Fruit fly (Drosophila melanogaster): Measurements from ENCODE around the gene CG5039.

Gene CG5039

DNA sequence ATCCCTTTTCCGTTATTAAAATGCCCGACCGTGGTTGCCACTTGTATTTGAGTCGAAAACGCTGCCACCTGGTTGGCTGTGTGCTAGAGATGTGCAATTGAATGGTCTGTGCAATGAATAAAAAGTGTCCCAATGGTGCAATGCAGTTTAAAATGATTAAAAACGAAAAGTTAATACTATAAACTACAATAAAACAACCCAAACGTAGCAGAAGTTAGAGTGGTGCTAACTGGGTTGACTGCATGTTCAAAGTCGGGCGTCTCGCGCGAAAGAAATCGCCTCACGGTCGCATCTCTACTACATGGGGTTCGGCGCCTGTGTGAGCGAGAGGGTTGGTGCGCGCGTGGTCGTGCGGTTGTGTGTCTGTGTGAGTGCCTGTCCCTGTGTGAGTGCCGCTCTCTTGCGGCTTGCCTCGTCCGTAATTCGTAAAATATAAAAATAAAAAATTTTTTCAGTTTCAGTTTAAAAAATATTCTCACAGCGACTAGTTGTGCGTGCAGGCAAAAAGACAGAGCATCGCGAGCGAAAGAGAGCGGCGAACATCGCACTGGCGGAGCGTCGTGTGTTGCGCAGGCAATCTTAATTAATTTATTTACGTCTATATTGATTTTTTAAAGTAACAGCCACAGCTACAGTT, 31.5 kb upstream of the CG5039 start (continued):
- TF ChIP-seq CG2875 (GFP tag; optimal IDR thresholded peaks at IDR 0.05) = peak; percentile 79
- TF ChIP-seq CG30431 (GFP tag; optimal IDR thresholded peaks at IDR 0.05) = peak; percentile 89
- TF ChIP-seq Aef1 (GFP tag; IDR thresholded peaks at IDR 0.05) = peak; percentile 90
- peak; percentile 94 for TF ChIP-seq CG8089 (GFP tag; optimal IDR thresholded peaks at IDR 0.05)
- peak; percentile 86 for TF ChIP-seq Sry-β (GFP tag; optimal IDR thresholded peaks at IDR 0.05)
- TF ChIP-seq CG32767 (GFP tag; IDR thresholded peaks at IDR 0.05) = peak; percentile 83
- TF ChIP-seq CG15696 (tag; optimal IDR thresholded peaks at IDR 0.05) = peak; percentile 93
- TF ChIP-seq CG14667 (GFP tag; IDR thresholded peaks at IDR 0.05) = peak; percentile 91
- TF ChIP-seq H2.0 (GFP tag; IDR thresholded peaks at IDR 0.05) = peak; percentile 91
- TF ChIP-seq CG6813 (GFP tag; optimal IDR thresholded peaks at IDR 0.05) = peak; percentile 85
- peak; percentile 73 for TF ChIP-seq jing (GFP tag; optimal IDR thresholded peaks at IDR 0.05)
- peak; percentile 96 for TF ChIP-seq pnt (GFP tag; optimal IDR thresholded peaks at IDR 0.05)
- no peak for TF ChIP-seq D (optimal IDR thresholded peaks at IDR 0.05)
- peak; percentile 86 for TF ChIP-seq D (GFP tag; optimal IDR thresholded peaks at IDR 0.05)
- TF ChIP-seq CG34376 (GFP tag; optimal IDR thresholded peaks at IDR 0.05) = peak; percentile 92
- TF ChIP-seq Ptx1 (GFP tag; IDR thresholded peaks at IDR 0.05) = peak; percentile 93
- TF ChIP-seq CG9727 (GFP tag; optimal IDR thresholded peaks at IDR 0.05) = peak; percentile 92
- TF ChIP-seq NfI (GFP tag; optimal IDR thresholded peaks at IDR 0.05) = peak; percentile 93
- peak; percentile 74 for TF ChIP-seq Kr (GFP tag; optimal IDR thresholded peaks at IDR 0.05)
- TF ChIP-seq tgo (GFP tag; IDR thresholded peaks at IDR 0.05) = peak; percentile 89
- peak; percentile 57 for TF ChIP-seq CG3995 (GFP tag; optimal IDR thresholded peaks at IDR 0.05)
- peak; percentile 86 for TF ChIP-seq Ada2b (GFP tag; IDR thresholded peaks at IDR 0.05)
- TF ChIP-seq jigr1 (GFP tag; IDR thresholded peaks at IDR 0.05) = peak; percentile 83; the same call in 2 of the 3 replicates
- TF ChIP-seq al (GFP tag; IDR thresholded peaks at IDR 0.05) = peak; percentile 91
- TF ChIP-seq h (optimal IDR thresholded peaks at IDR 0.05) = no peak
- TF ChIP-seq HmgZ (tag; optimal IDR thresholded peaks at IDR 0.05) = peak; percentile 97
- peak; percentile 83 for TF ChIP-seq CG8765 (GFP tag; IDR thresholded peaks at IDR 0.05)
- TF ChIP-seq zf30C (GFP tag; optimal IDR thresholded peaks at IDR 0.05) = no peak
- TF ChIP-seq Lhr (GFP tag; optimal IDR thresholded peaks at IDR 0.05) = peak; percentile 93
- peak; percentile 86 for TF ChIP-seq Mrtf (GFP tag; IDR thresholded peaks at IDR 0.05)
- peak; percentile 52 for TF ChIP-seq Ravus (GFP tag; IDR thresholded peaks at IDR 0.05)
- TF ChIP-seq CG6689 (GFP tag; IDR thresholded peaks at IDR 0.05) = peak; percentile 92
- TF ChIP-seq z (GFP tag; IDR thresholded peaks at IDR 0.05) = 0 out of 3 replicates have a peak, but pooled peaks have one; percentile 37
- TF ChIP-seq Stat92E (GFP tag; optimal IDR thresholded peaks at IDR 0.05) = peak in 1 of 3 experiments; percentile 89
- TF ChIP-seq hth (optimal IDR thresholded peaks at IDR 0.05) = no peak
- peak; percentile 89 for TF ChIP-seq NC2β (GFP tag; optimal IDR thresholded peaks at IDR 0.05)
- TF ChIP-seq NK7.1 (GFP tag; optimal IDR thresholded peaks at IDR 0.05) = peak; percentile 93
- peak; percentile 96 for TF ChIP-seq pho (GFP tag; optimal IDR thresholded peaks at IDR 0.05)
- TF ChIP-seq CG4854 (GFP tag; optimal IDR thresholded peaks at IDR 0.05) = peak; percentile 77
- TF ChIP-seq CG14965 (GFP tag; optimal IDR thresholded peaks at IDR 0.05; ENCODE audit: borderline replicate concordance) = peak; percentile 81
- peak; percentile 86 for TF ChIP-seq Nf-YC (tag; optimal IDR thresholded peaks at IDR 0.05)
- peak; percentile 84 for TF ChIP-seq CG17359 (tag; optimal IDR thresholded peaks at IDR 0.05)
- TF ChIP-seq CG33557 (GFP tag; optimal IDR thresholded peaks at IDR 0.05) = peak; percentile 89
- peak; percentile 84 for TF ChIP-seq gcm2 (GFP tag; optimal IDR thresholded peaks at IDR 0.05)
- TF ChIP-seq Fer2 (tag; optimal IDR thresholded peaks at IDR 0.05) = peak; percentile 88
- peak; percentile 86 for TF ChIP-seq CG12744 (GFP tag; optimal IDR thresholded peaks at IDR 0.05)
- no peak for TF ChIP-seq pan (optimal IDR thresholded peaks at IDR 0.05)
- TF ChIP-seq pan (GFP tag; optimal IDR thresholded peaks at IDR 0.05 in 1 of 2, IDR thresholded peaks at IDR 0.05 in 1 of 2) = peak in 1 of 2 experiments; percentile 88
- TF ChIP-seq CG16813 (GFP tag; IDR thresholded peaks at IDR 0.05; ENCODE audit: partially characterized antibody) = peak; percentile 93
- peak; percentile 97 for TF ChIP-seq CG13624 (GFP tag; optimal IDR thresholded peaks at IDR 0.05)
- peak; percentile 85 for TF ChIP-seq bbx (GFP tag; IDR thresholded peaks at IDR 0.05; ENCODE audit: partially characterized antibody)

All from whole organism, embryonic.